Worm (Caenorhabditis elegans) whole organism, L1 larva: Measurements from ENCODE around the gene srh-105.

Source experiments
- C04F5.9 ChIP-seq: sonication (generic microtip); optimal IDR thresholded peaks from 2 replicates; lab custom pipeline; 2016; ENCODE audit warnings: missing genetic modification characterization, missing compliant biosample characterization
- C16A3.4 ChIP-seq: fragments of 150-350 bp; optimal IDR thresholded peaks from 2 replicates; lab custom pipeline; 2014; ENCODE audit warnings: missing biosample characterization, missing genetic modification characterization
- C34B4.2 ChIP-seq: sonication (generic microtip); optimal IDR thresholded peaks from 2 replicates; lab custom pipeline; 2017; ENCODE audit warnings: mild to moderate bottlenecking, missing genetic modification characterization, missing compliant biosample characterization
- F16B12.6 ChIP-seq: fragments of 150-350 bp; optimal IDR thresholded peaks from 2 replicates; lab custom pipeline; 2014; ENCODE audit warnings: missing biosample characterization, missing genetic modification characterization
- Y116A8C.19 ChIP-seq: sonication (generic microtip); optimal IDR thresholded peaks from 2 replicates; lab custom pipeline; 2016; ENCODE audit warnings: missing compliant biosample characterization, missing genetic modification characterization, borderline replicate concordance
- aha-1 ChIP-seq: fragments of 150-350 bp; optimal IDR thresholded peaks from 2 replicates; lab custom pipeline; 2014; ENCODE audit warnings: missing biosample characterization, missing genetic modification characterization
- ama-1 ChIP-seq: fragments of 150-350 bp; optimal IDR thresholded peaks from 2 replicates; lab custom pipeline; 2014
- ceh-82 ChIP-seq, 3 experiments: fragments of 150-350 bp in 1 of 3; sonication (generic microtip) in 2 of 3; optimal IDR thresholded peaks; 2 replicates each; lab custom pipeline; 2014 to 2017; ENCODE audit warnings: missing biosample characterization in 3 of 3, missing genetic modification characterization in 3 of 3
- ceh-88 ChIP-seq: fragments of 200-800 bp; sonication (Bioruptor generic); IDR thresholded peaks from 2 replicates; pipeline ENCODE4 v1.3.6; 2022; ENCODE audit warnings: missing genetic modification characterization, missing compliant biosample characterization
- ceh-90 ChIP-seq: sonication (generic microtip); optimal IDR thresholded peaks from 2 replicates; lab custom pipeline; 2016; ENCODE audit warnings: missing genetic modification characterization, missing compliant biosample characterization
- ces-1 ChIP-seq: fragments of 150-350 bp; optimal IDR thresholded peaks from 2 replicates; lab custom pipeline; 2014; ENCODE audit warnings: missing biosample characterization, missing genetic modification reagents, missing genetic modification characterization
- dpl-1 ChIP-seq, 3 experiments: fragments of 150-350 bp in 2 of 3; sonication (generic microtip) in 1 of 3; optimal IDR thresholded peaks; 2 replicates each; lab custom pipeline; 2014 to 2017; ENCODE audit warnings: missing biosample characterization in 3 of 3, missing genetic modification characterization in 3 of 3, missing genetic modification reagents in 3 of 3
- egl-13 ChIP-seq: sonication (generic microtip); optimal IDR thresholded peaks from 2 replicates; lab custom pipeline; 2016; ENCODE audit warnings: missing genotype, missing genetic modification reagents, missing genetic modification characterization, missing compliant biosample characterization
- elt-2 ChIP-seq: sonication (generic microtip); optimal IDR thresholded peaks from 2 replicates; lab custom pipeline; 2016; ENCODE audit warnings: missing genetic modification characterization, mild to moderate bottlenecking, inconsistent platforms, missing compliant biosample characterization, missing genetic modification reagents
- elt-3 ChIP-seq, 6 experiments: fragments of 150-350 bp in 1 of 6; sonication (generic microtip); optimal IDR thresholded peaks; 2 replicates each; lab custom pipeline; 2017 to 2018; ENCODE audit warnings: missing biosample characterization in 6 of 6, missing genetic modification characterization in 6 of 6, inconsistent platforms in 1 of 6
- ets-5 ChIP-seq: fragments of 200-800 bp; sonication (Bioruptor generic); IDR thresholded peaks from 2 replicates; pipeline ENCODE4 v1.3.6; 2022; ENCODE audit warnings: missing genetic modification characterization, missing compliant biosample characterization
- fkh-10 ChIP-seq: sonication (generic microtip); optimal IDR thresholded peaks from 2 replicates; lab custom pipeline; 2017; ENCODE audit warnings: missing biosample characterization, missing genetic modification reagents, missing genetic modification characterization
- fkh-8 ChIP-seq: sonication (generic microtip); optimal IDR thresholded peaks from 2 replicates; lab custom pipeline; 2016; ENCODE audit warnings: mild to moderate bottlenecking, missing genetic modification characterization, missing compliant biosample characterization
- grh-1 ChIP-seq: fragments of 200-800 bp; sonication (Bioruptor generic); IDR thresholded peaks from 2 replicates; pipeline ENCODE4 v1.3.6; 2022; ENCODE audit warnings: missing genetic modification reagents, missing genetic modification characterization, missing compliant biosample characterization
- irx-1 ChIP-seq: sonication (generic microtip); optimal IDR thresholded peaks from 2 replicates; lab custom pipeline; 2016; ENCODE audit warnings: missing genetic modification characterization, missing compliant biosample characterization
- isw-1 ChIP-seq: fragments of 200-800 bp; sonication (Bioruptor generic); IDR thresholded peaks from 2 replicates; pipeline ENCODE4 v1.3.6; 2022; ENCODE audit warnings: missing genetic modification characterization, missing compliant biosample characterization
- jun-1 ChIP-seq: fragments of 150-350 bp; optimal IDR thresholded peaks from 2 replicates; lab custom pipeline; 2014; ENCODE audit warnings: missing biosample characterization, missing genetic modification reagents, missing genetic modification characterization
- lin-13 ChIP-seq: fragments of 150-350 bp; optimal IDR thresholded peaks from 2 replicates; lab custom pipeline; 2014; ENCODE audit warnings: missing biosample characterization, missing genetic modification reagents, missing genetic modification characterization
- lin-15B ChIP-seq: fragments of 150-350 bp; sonication (generic microtip); optimal IDR thresholded peaks from 3 replicates; lab custom pipeline; 2014; ENCODE audit warnings: missing biosample characterization, missing genetic modification characterization
- lir-3 ChIP-seq: sonication (generic microtip); optimal IDR thresholded peaks from 2 replicates; lab custom pipeline; 2016; ENCODE audit warnings: mild to moderate bottlenecking, missing genetic modification characterization, moderate library complexity, missing compliant biosample characterization; ENCODE audit not compliant: poor library complexity
- mab-9 ChIP-seq: fragments of 200-800 bp; sonication (Bioruptor generic); IDR thresholded peaks from 2 replicates; pipeline ENCODE4 v1.3.6; 2022; ENCODE audit warnings: missing genetic modification reagents, missing genetic modification characterization, missing compliant biosample characterization
- mdl-1 ChIP-seq, 2 experiments: fragments of 150-350 bp; optimal IDR thresholded peaks; 2 replicates each; lab custom pipeline; 2014 to 2017; ENCODE audit warnings: missing biosample characterization in 2 of 2, missing genetic modification characterization in 2 of 2, inconsistent platforms in 1 of 2
- mef-2 ChIP-seq: fragments of 150-350 bp; optimal IDR thresholded peaks from 2 replicates; lab custom pipeline; 2014; ENCODE audit warnings: missing biosample characterization, missing genetic modification characterization
- nhr-20 ChIP-seq: sonication (generic microtip); optimal IDR thresholded peaks from 2 replicates; lab custom pipeline; 2016; ENCODE audit warnings: mild to moderate bottlenecking, missing genetic modification characterization, missing compliant biosample characterization
- nhr-76 ChIP-seq: sonication (generic microtip); optimal IDR thresholded peaks from 2 replicates; lab custom pipeline; 2017; ENCODE audit warnings: missing biosample characterization, missing genetic modification characterization
- nhr-77 ChIP-seq: fragments of 150-350 bp; optimal IDR thresholded peaks from 2 replicates; lab custom pipeline; 2014; ENCODE audit warnings: missing biosample characterization, missing genetic modification characterization
- nhr-84 ChIP-seq: sonication (generic microtip); optimal IDR thresholded peaks from 2 replicates; lab custom pipeline; 2017; ENCODE audit warnings: missing biosample characterization, missing genetic modification characterization
- nhr-85 ChIP-seq: sonication (generic microtip); peaks from one replicate; lab custom pipeline; 2016; ENCODE audit warnings: missing genetic modification characterization, inconsistent platforms, missing compliant biosample characterization
- pag-3 ChIP-seq: sonication (generic microtip); optimal IDR thresholded peaks from 2 replicates; lab custom pipeline; 2017; ENCODE audit warnings: missing genetic modification characterization, mild to moderate bottlenecking, missing compliant biosample characterization, antibody characterized with exemption, borderline replicate concordance; ENCODE audit not compliant: insufficient read depth
- pqm-1 ChIP-seq: sonication (generic microtip); optimal IDR thresholded peaks from 3 replicates; lab custom pipeline; 2017; ENCODE audit warnings: missing biosample characterization, missing genetic modification characterization
- rnt-1 ChIP-seq: sonication (generic microtip); optimal IDR thresholded peaks from 2 replicates; lab custom pipeline; 2016; ENCODE audit warnings: mild to moderate bottlenecking, missing genetic modification characterization, moderate library complexity, missing compliant biosample characterization
- snu-23 ChIP-seq: sonication (generic microtip); optimal IDR thresholded peaks from 2 replicates; lab custom pipeline; 2016; ENCODE audit warnings: missing genetic modification characterization, missing compliant biosample characterization
- sox-4 ChIP-seq: sonication (generic microtip); optimal IDR thresholded peaks from 2 replicates; lab custom pipeline; 2016; ENCODE audit warnings: missing genetic modification characterization, missing compliant biosample characterization
- tlp-1 ChIP-seq: fragments of 150-350 bp; optimal IDR thresholded peaks from 2 replicates; lab custom pipeline; 2014; ENCODE audit warnings: missing biosample characterization, missing genetic modification characterization
- unc-30 ChIP-seq: sonication (generic microtip); optimal IDR thresholded peaks from 2 replicates; lab custom pipeline; 2017; ENCODE audit warnings: missing biosample characterization, missing genetic modification characterization
- unc-62 ChIP-seq: fragments of 150-350 bp; optimal IDR thresholded peaks from 2 replicates; lab custom pipeline; 2014; ENCODE audit warnings: missing biosample characterization, missing genetic modification reagents, missing genetic modification characterization
- unc-86 ChIP-seq: sonication (generic microtip); optimal IDR thresholded peaks from 2 replicates; lab custom pipeline; 2016; ENCODE audit warnings: missing genetic modification characterization, missing compliant biosample characterization

Gene srh-105

ce11 chrII:506069-506468 is 3.1 kb downstream of the srh-105 start (continued):
- TF ChIP-seq pag-3: no peak
- TF ChIP-seq lin-15B (tag; lab: Kevin White, UChicago): no peak
- TF ChIP-seq egl-13: peak; percentile 44
- no peak for TF ChIP-seq aha-1 (tag; lab: Kevin White, UChicago)
- TF ChIP-seq nhr-76: no peak
- no peak for TF ChIP-seq ets-5 (GFP tag; lab: Robert Waterston, UW)
- TF ChIP-seq fkh-10 (GFP tag; lab: Kevin White, UChicago): peak; percentile 6
- TF ChIP-seq rnt-1 (tag; lab: Kevin White, UChicago): peak; percentile 84
- TF ChIP-seq unc-30 (tag; lab: Kevin White, UChicago): no peak
- peak; percentile 57 for TF ChIP-seq elt-2 (tag; lab: Kevin White, UChicago)
- TF ChIP-seq C16A3.4: no peak
- TF ChIP-seq Y116A8C.19 (tag; lab: Kevin White, UChicago): no peak
- TF ChIP-seq nhr-84 (tag; lab: Kevin White, UChicago): no peak
- no peak for TF ChIP-seq ces-1 (GFP tag; lab: Kevin White, UChicago)
- TF ChIP-seq mef-2 (tag; lab: Kevin White, UChicago): no peak
- peak; percentile 53 for TF ChIP-seq irx-1 (tag; lab: Kevin White, UChicago)
- TF ChIP-seq mab-9 (GFP tag; lab: Robert Waterston, UW): peak; percentile 55; the same call in 1 of the 2 replicates
- TF ChIP-seq isw-1 (GFP tag; lab: Robert Waterston, UW): peak; percentile 54
- TF ChIP-seq sox-4: peak; percentile 45
- TF ChIP-seq grh-1 (GFP tag; lab: Robert Waterston, UW): peak; percentile 73
- TF ChIP-seq lin-13 (GFP tag; lab: Kevin White, UChicago): peak; percentile 22
- peak; percentile 55 to 72 (median 66) for TF ChIP-seq dpl-1 (GFP tag; optimal IDR thresholded peaks at IDR 0.05; lab: Kevin White, UChicago)
- no peak for TF ChIP-seq elt-3 (tag; optimal IDR thresholded peaks at IDR 0.05; lab: Kevin White, UChicago)
- TF ChIP-seq nhr-77 (tag; lab: Kevin White, UChicago): no peak
- TF ChIP-seq tlp-1 (tag; lab: Kevin White, UChicago): no peak
- TF ChIP-seq snu-23 (GFP tag; lab: Kevin White, UChicago): peak; percentile 79
- no peak for TF ChIP-seq ceh-88
- peak; percentile 65 for TF ChIP-seq lir-3
- TF ChIP-seq ama-1 (lab: Kevin White, UChicago): no peak
- no peak for TF ChIP-seq jun-1 (tag; lab: Kevin White, UChicago)
- TF ChIP-seq unc-62: no peak

ce11 chrII:502638-503037 is 6.5 kb downstream of the srh-105 start:
- no peak for TF ChIP-seq ceh-88
- TF ChIP-seq C04F5.9 (tag; lab: Kevin White, UChicago): no peak
- no peak for TF ChIP-seq ceh-90 (tag; lab: Kevin White, UChicago)
- TF ChIP-seq nhr-85 (tag; lab: Kevin White, UChicago): no peak
- no peak for TF ChIP-seq nhr-20 (tag; lab: Kevin White, UChicago)
- no peak for TF ChIP-seq mab-9 (GFP tag; lab: Robert Waterston, UW)
- no peak for TF ChIP-seq rnt-1 (tag; lab: Kevin White, UChicago)
- TF ChIP-seq F16B12.6: no peak
- TF ChIP-seq ets-5 (GFP tag; lab: Robert Waterston, UW): no peak
- no peak for TF ChIP-seq ceh-82 (tag; optimal IDR thresholded peaks at IDR 0.05; lab: Kevin White, UChicago)
- TF ChIP-seq jun-1 (tag; lab: Kevin White, UChicago): no peak
- TF ChIP-seq mdl-1 (tag; optimal IDR thresholded peaks at IDR 0.05; lab: Kevin White, UChicago): no peak
- no peak for TF ChIP-seq irx-1 (tag; lab: Kevin White, UChicago)
- TF ChIP-seq unc-86 (tag; lab: Kevin White, UChicago): no peak

DNA sequence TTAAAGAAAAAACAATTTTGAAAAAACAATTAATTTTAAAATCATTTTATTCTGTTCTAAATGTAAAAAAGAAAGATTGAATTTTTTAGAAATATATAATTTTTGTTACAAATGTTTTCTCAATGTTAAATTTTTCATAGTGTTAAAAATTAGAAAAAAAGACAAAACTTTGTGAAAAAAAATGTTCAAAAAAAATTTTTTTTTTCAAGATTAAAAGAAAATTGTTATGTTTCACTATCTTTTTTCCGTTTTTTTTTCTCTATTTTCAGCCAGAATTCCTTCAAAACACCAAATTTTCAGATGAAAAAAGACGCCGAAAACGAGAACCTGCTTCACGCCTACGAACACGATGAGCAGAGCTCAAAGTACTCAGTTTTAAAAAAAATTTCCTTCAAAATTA is 14.0 kb downstream of the srh-105 start, which contains the start of gene sms-5:
Gene sms-5, plus strand, starts transcription at position 301 of the 400 bp plus-strand sequence.
- TF ChIP-seq pqm-1 (no peak), C34B4.2 (tag; lab: Kevin White, UChicago) (no peak), fkh-8 (tag; lab: Kevin White, UChicago) (no peak)
- TF ChIP-seq, all 84 proteins: peak for 0
